Worm (Caenorhabditis elegans): ENCODE results near the gene Y43F8C.17.

The Y43F8C.17 gene

ce11 chrV:19741651-19742050 lies 25.7 kb downstream of the Y43F8C.17 start, which contains the start of gene W04E12.3:
Gene W04E12.3 (plus strand): TSS chrV:19741951.
- no peak for TF ChIP-seq unc-3 (GFP tag; conservative IDR thresholded peaks at IDR 0.05)
- TF ChIP-seq unc-3 (tag; optimal IDR thresholded peaks at IDR 0.05), result no peak
- no peak for TF ChIP-seq ceh-34 (tag; optimal IDR thresholded peaks at IDR 0.05)
- no peak for TF ChIP-seq odd-2 (tag; optimal IDR thresholded peaks at IDR 0.05)
- no peak for TF ChIP-seq ceh-6 (GFP tag; optimal IDR thresholded peaks at IDR 0.05)
- no peak for TF ChIP-seq lin-11 (tag; optimal IDR thresholded peaks at IDR 0.05)
- no peak for TF ChIP-seq dve-1 (tag; optimal IDR thresholded peaks at IDR 0.05)
- no peak for TF ChIP-seq pha-2 (tag; optimal IDR thresholded peaks at IDR 0.05)
- no peak for TF ChIP-seq ceh-18 (tag; optimal IDR thresholded peaks at IDR 0.05)
- no peak for TF ChIP-seq C08G9.2 (tag; optimal IDR thresholded peaks at IDR 0.05)
- no peak for TF ChIP-seq hlh-8 (tag; optimal IDR thresholded peaks at IDR 0.05)
- TF ChIP-seq hlh-6 (tag; optimal IDR thresholded peaks at IDR 0.05), result no peak
- TF ChIP-seq ceh-2 (tag; optimal IDR thresholded peaks at IDR 0.05), result no peak
- no peak for TF ChIP-seq sdc-2 (tag; optimal IDR thresholded peaks at IDR 0.05)
- no peak for TF ChIP-seq sox-4 (tag; optimal IDR thresholded peaks at IDR 0.05)
- no peak for TF ChIP-seq sox-2 (GFP tag; IDR thresholded peaks at IDR 0.05)
- TF ChIP-seq unc-86 (tag; optimal IDR thresholded peaks at IDR 0.05), result no peak
- no peak for TF ChIP-seq rnt-1 (tag; optimal IDR thresholded peaks at IDR 0.05)
- no peak for TF ChIP-seq che-1 (tag; optimal IDR thresholded peaks at IDR 0.05)
- TF ChIP-seq unc-55 (GFP tag; optimal IDR thresholded peaks at IDR 0.05), result no peak
- no peak for TF ChIP-seq F13H6.1 (tag; optimal IDR thresholded peaks at IDR 0.05)

ce11 chrV:19743305-19743704 lies 27.4 kb downstream of the Y43F8C.17 start, which contains the start of gene W04E12.4:
Gene W04E12.4 (plus strand): TSS chrV:19743605.
- no peak for TF ChIP-seq K02D7.2 (tag; optimal IDR thresholded peaks at IDR 0.05)
- no peak for TF ChIP-seq sox-4 (tag; optimal IDR thresholded peaks at IDR 0.05)
- TF ChIP-seq ahr-1 (tag; optimal IDR thresholded peaks at IDR 0.05), result no peak
- no peak for TF ChIP-seq ceh-48 (tag; optimal IDR thresholded peaks at IDR 0.05)

ce11 chrV:19743794-19744193 lies 27.8 kb downstream of the Y43F8C.17 start:
- TF ChIP-seq ceh-34 (tag; optimal IDR thresholded peaks at IDR 0.05), result no peak
- TF ChIP-seq lim-6 (tag; optimal IDR thresholded peaks at IDR 0.05), result no peak
- TF ChIP-seq ceh-22 (tag; optimal IDR thresholded peaks at IDR 0.05), result no peak
- no peak for TF ChIP-seq ceh-19 (GFP tag; optimal IDR thresholded peaks at IDR 0.05)
- no peak for TF ChIP-seq rnt-1 (tag; optimal IDR thresholded peaks at IDR 0.05)

- TF ChIP-seq ceh-9 (tag; optimal IDR thresholded peaks at IDR 0.05) (no peak), T23F11.4 (GFP tag; optimal IDR thresholded peaks at IDR 0.05) (no peak), pha-4 (tag; optimal IDR thresholded peaks at IDR 0.05) (no peak), hlh-13 (GFP tag; optimal IDR thresholded peaks at IDR 0.05) (no peak), madf-2 (tag; optimal IDR thresholded peaks at IDR 0.05) (no peak)
These were observed 28.3 kb downstream of the Y43F8C.17 start for ce11 chrV:19744210-19744609.

ce11 chrV:19745852-19746251 lies 29.9 kb downstream of the Y43F8C.17 start, which contains the start of gene W04E12.5:
Gene W04E12.5 (plus strand): TSS chrV:19746152.
- TF ChIP-seq nhr-232 (tag; optimal IDR thresholded peaks at IDR 0.05), result no peak
- TF ChIP-seq ceh-24 (tag; optimal IDR thresholded peaks at IDR 0.05), result no peak
- no peak for TF ChIP-seq Y22D7AL.16 (tag; optimal IDR thresholded peaks at IDR 0.05)
- no peak for TF ChIP-seq elt-2 (tag; optimal IDR thresholded peaks at IDR 0.05)
- TF ChIP-seq lim-6 (tag; optimal IDR thresholded peaks at IDR 0.05), result no peak
- no peak for TF ChIP-seq ceh-14 (tag; optimal IDR thresholded peaks at IDR 0.05)
- no peak for TF ChIP-seq pros-1 (tag; optimal IDR thresholded peaks at IDR 0.05)
- no peak for TF ChIP-seq pha-4 (tag; optimal IDR thresholded peaks at IDR 0.05)
- TF ChIP-seq unc-3 (GFP tag; conservative IDR thresholded peaks at IDR 0.05), result no peak
- no peak for TF ChIP-seq unc-3 (tag; optimal IDR thresholded peaks at IDR 0.05)
- no peak for TF ChIP-seq K02D7.2 (tag; optimal IDR thresholded peaks at IDR 0.05)
- no peak for TF ChIP-seq pqm-1 (tag; optimal IDR thresholded peaks at IDR 0.05)
- TF ChIP-seq unc-42 (tag; optimal IDR thresholded peaks at IDR 0.05), result no peak
- TF ChIP-seq pat-9 (tag; optimal IDR thresholded peaks at IDR 0.05), result no peak
- TF ChIP-seq hlh-13 (GFP tag; optimal IDR thresholded peaks at IDR 0.05), result no peak

Data from whole organism, late embryonic.